Worm (Caenorhabditis elegans) whole organism, mixed stage, embryonic: Measurements from ENCODE around the gene C08E3.1.

Source experiments
- blmp-1 ChIP-seq: fragments of 150-350 bp; optimal IDR thresholded peaks from 2 replicates; lab custom pipeline; 2014; ENCODE audit warnings: missing biosample characterization, missing genetic modification characterization
- flh-1 ChIP-seq: fragments of 200-800 bp; sonication (Bioruptor generic); optimal IDR thresholded peaks from 2 replicates; lab custom pipeline; 2018; ENCODE audit warnings: mild to moderate bottlenecking, missing genetic modification characterization, moderate library complexity, missing compliant biosample characterization
- nhr-237 ChIP-seq: fragments of 150-350 bp; optimal IDR thresholded peaks from 2 replicates; lab custom pipeline; 2014; ENCODE audit warnings: missing biosample characterization, missing genetic modification characterization

DNA sequence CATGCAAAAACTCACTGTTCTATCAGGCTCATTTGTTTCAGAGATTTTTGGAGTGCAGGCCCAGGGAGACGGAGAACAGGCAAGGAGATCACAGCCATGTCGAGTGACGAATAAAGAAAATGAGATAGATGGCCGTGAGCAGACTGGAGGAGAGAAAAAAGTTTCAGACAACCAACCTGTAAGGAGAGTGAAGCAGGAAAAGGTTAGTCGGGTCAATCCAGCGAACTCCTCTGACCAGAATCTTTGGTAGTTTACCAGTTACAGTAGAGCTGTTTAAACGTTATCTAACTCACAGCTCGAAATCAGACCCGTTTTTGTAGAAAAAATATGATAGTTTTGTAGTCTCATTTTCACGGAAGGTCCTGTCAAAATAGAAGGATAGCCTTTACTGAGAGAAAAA is 15.2 kb downstream of the C08E3.1 start, which contains the start of gene fbxb-21:
- no peak for TF ChIP-seq nhr-237 (tag; lab: Kevin White, UChicago)
- no peak for TF ChIP-seq flh-1 (GFP tag; lab: Kevin White, UChicago)
- TF ChIP-seq blmp-1 (tag; lab: Kevin White, UChicago), result no peak
